Worm (Caenorhabditis elegans): Measurements from ENCODE around the gene lem-2.

DNA sequence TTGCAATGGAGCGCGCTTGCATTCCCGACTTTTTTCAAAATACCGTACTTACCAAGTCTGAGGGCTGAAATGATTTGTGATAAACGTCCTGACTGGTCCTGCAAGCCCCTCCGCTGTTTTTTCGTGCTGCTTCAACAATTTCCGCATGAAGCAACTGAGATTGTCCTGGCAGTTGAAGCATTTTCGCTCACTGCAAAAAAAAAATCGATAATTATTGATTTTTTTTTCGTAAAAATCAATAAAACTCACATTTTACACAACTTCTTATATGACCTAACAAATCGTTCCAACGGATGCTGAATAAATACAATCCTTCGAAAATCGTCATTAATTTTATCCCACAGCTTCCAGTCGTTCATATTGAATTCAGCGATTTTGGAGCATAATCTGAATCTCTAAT is 44.4 kb upstream of the lem-2 start:
- TF ChIP-seq lsy-2 (tag; optimal IDR thresholded peaks at IDR 0.05) (no peak), dpl-1 (GFP tag; optimal IDR thresholded peaks at IDR 0.05) (no peak), snpc-4 (tag; optimal IDR thresholded peaks at IDR 0.05) (no peak), pag-3 (tag; optimal IDR thresholded peaks at IDR 0.05; ENCODE audit: borderline replicate concordance, insufficient read depth) (no peak), skn-1 (tag; optimal IDR thresholded peaks at IDR 0.05) (no peak)
